Fruit fly (Drosophila melanogaster): Measurements from ENCODE around the gene CG6282.

The CG6282 gene

DNA sequence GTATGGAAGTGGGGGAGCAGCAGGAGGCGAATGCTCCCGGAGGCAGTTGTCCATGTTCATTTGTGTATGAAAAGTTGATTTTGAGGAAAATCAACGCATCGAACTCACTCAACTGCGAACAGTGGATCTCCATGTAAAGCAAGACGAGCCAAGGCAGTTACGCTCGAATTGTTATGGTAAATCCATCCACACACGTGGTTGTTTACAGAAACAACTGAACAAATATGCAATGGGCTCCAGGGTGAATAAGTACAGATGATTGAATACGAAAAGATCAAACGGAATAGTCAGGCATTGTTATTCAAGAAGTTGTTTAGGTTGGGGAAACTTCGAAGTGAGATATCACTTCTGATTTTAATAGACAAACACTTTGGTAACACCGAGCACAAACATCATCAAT lies 20.4 kb upstream of the CG6282 start (continued):
- peak; percentile 68 for TF ChIP-seq wek (GFP tag; optimal IDR thresholded peaks at IDR 0.05)
- TF ChIP-seq CG13894 (tag; optimal IDR thresholded peaks at IDR 0.05) = no peak
- no peak for TF ChIP-seq CG13775 (GFP tag; optimal IDR thresholded peaks at IDR 0.05)
- TF ChIP-seq CHES-1-like (GFP tag; optimal IDR thresholded peaks at IDR 0.05) = no peak
- TF ChIP-seq CG7786 (GFP tag; optimal IDR thresholded peaks at IDR 0.05) = no peak
- no peak for TF ChIP-seq H15 (GFP tag; IDR thresholded peaks at IDR 0.05)
- no peak for TF ChIP-seq jumu (GFP tag; optimal IDR thresholded peaks at IDR 0.05)
- no peak for TF ChIP-seq so (GFP tag; IDR thresholded peaks at IDR 0.05)
- no peak; the same call in 1 of the 2 replicates for TF ChIP-seq E2f1 (GFP tag; IDR thresholded peaks at IDR 0.05)
- no peak for TF ChIP-seq pros (GFP tag; optimal IDR thresholded peaks at IDR 0.05)
- TF ChIP-seq H2.0 (GFP tag; IDR thresholded peaks at IDR 0.05) = no peak
- peak; percentile 79 for TF ChIP-seq Atf6 (GFP tag; IDR thresholded peaks at IDR 0.05)
- TF ChIP-seq lov (optimal IDR thresholded peaks at IDR 0.05) = no peak
- TF ChIP-seq lov (GFP tag; IDR thresholded peaks at IDR 0.05) = no peak
- no peak for TF ChIP-seq jigr1 (GFP tag; IDR thresholded peaks at IDR 0.05)
- TF ChIP-seq CG31441 (GFP tag; IDR thresholded peaks at IDR 0.05) = no peak
- no peak for TF ChIP-seq CG1832 (GFP tag; optimal IDR thresholded peaks at IDR 0.05)
- no peak for TF ChIP-seq CG30020 (tag; optimal IDR thresholded peaks at IDR 0.05)
- TF ChIP-seq CG12104 (GFP tag; optimal IDR thresholded peaks at IDR 0.05) = peak; percentile 8
- TF ChIP-seq Gsc (GFP tag; IDR thresholded peaks at IDR 0.05) = no peak
- TF ChIP-seq Deaf1 (tag; optimal IDR thresholded peaks at IDR 0.05) = no peak
- peak; percentile 13 for TF ChIP-seq NC2α (GFP tag; optimal IDR thresholded peaks at IDR 0.05)
- no peak for TF ChIP-seq CG1603 (tag; optimal IDR thresholded peaks at IDR 0.05)
- no peak for TF ChIP-seq Myb (GFP tag; optimal IDR thresholded peaks at IDR 0.05)
- TF ChIP-seq CG16863 (GFP tag; optimal IDR thresholded peaks at IDR 0.05) = no peak
- no peak for TF ChIP-seq Dll (GFP tag; IDR thresholded peaks at IDR 0.05; ENCODE audit: partially characterized antibody)
- TF ChIP-seq psq (GFP tag; optimal IDR thresholded peaks at IDR 0.05) = no peak
- no peak for TF ChIP-seq Sox100B (GFP tag; optimal IDR thresholded peaks at IDR 0.05)
- no peak for TF ChIP-seq zen2 (GFP tag; IDR thresholded peaks at IDR 0.05; ENCODE audit: partially characterized antibody)
- TF ChIP-seq Chrac-16 (GFP tag; optimal IDR thresholded peaks at IDR 0.05) = no peak
- TF ChIP-seq exex (tag; optimal IDR thresholded peaks at IDR 0.05) = peak; percentile 6
- TF ChIP-seq ttk (GFP tag; IDR thresholded peaks at IDR 0.05) = no peak
- peak; percentile 67 for TF ChIP-seq CG2678 (tag; optimal IDR thresholded peaks at IDR 0.05)
- peak; percentile 11 for TF ChIP-seq Mes4 (GFP tag; optimal IDR thresholded peaks at IDR 0.05)
- no peak for TF ChIP-seq pan (optimal IDR thresholded peaks at IDR 0.05)
- TF ChIP-seq pan (GFP tag; optimal IDR thresholded peaks at IDR 0.05 in 1 of 2, IDR thresholded peaks at IDR 0.05 in 1 of 2) = no peak
- TF ChIP-seq trh (GFP tag; optimal IDR thresholded peaks at IDR 0.05) = no peak
- no peak for TF ChIP-seq CG5245 (GFP tag; optimal IDR thresholded peaks at IDR 0.05)
- no peak for TF ChIP-seq shn (GFP tag; optimal IDR thresholded peaks at IDR 0.05)
- peak; percentile 53 for TF ChIP-seq CG13296 (GFP tag; optimal IDR thresholded peaks at IDR 0.05)
- TF ChIP-seq CG7372 (GFP tag; IDR thresholded peaks at IDR 0.05) = no peak
- peak; percentile 28 for TF ChIP-seq bab2 (GFP tag; optimal IDR thresholded peaks at IDR 0.05)
- peak; percentile 2 for TF ChIP-seq CG12659 (GFP tag; optimal IDR thresholded peaks at IDR 0.05)
- TF ChIP-seq cas (GFP tag; IDR thresholded peaks at IDR 0.05) = no peak
- TF ChIP-seq corto (GFP tag; optimal IDR thresholded peaks at IDR 0.05) = no peak
- peak; percentile 31 for TF ChIP-seq CG5180 (GFP tag; optimal IDR thresholded peaks at IDR 0.05)
- TF ChIP-seq Adf1 (GFP tag; IDR thresholded peaks at IDR 0.05) = no peak
- no peak for TF ChIP-seq ewg (GFP tag; optimal IDR thresholded peaks at IDR 0.05)
- peak; percentile 26 for TF ChIP-seq CG18764 (GFP tag; optimal IDR thresholded peaks at IDR 0.05)
- no peak for TF ChIP-seq nom (GFP tag; optimal IDR thresholded peaks at IDR 0.05)
- TF ChIP-seq ara (GFP tag; IDR thresholded peaks at IDR 0.05) = no peak
- no peak for TF ChIP-seq HLHmδ (GFP tag; optimal IDR thresholded peaks at IDR 0.05)
- no peak for TF ChIP-seq CG6654 (GFP tag; optimal IDR thresholded peaks at IDR 0.05)

Data from whole organism, embryonic.